Worm (Caenorhabditis elegans) whole organism, early embryonic: Measurements from ENCODE around the gene F10E9.12.

Experiments
- F13C5.2 ChIP-seq: sonication (generic microtip); optimal IDR thresholded peaks from 2 replicates; lab custom pipeline; 2017; ENCODE audit warnings: mild to moderate bottlenecking, missing genetic modification characterization, inconsistent platforms, missing compliant biosample characterization
- ama-1 ChIP-seq: fragments of 150-350 bp; optimal IDR thresholded peaks from 2 replicates; lab custom pipeline; 2014
- hnd-1 ChIP-seq: sonication (generic microtip); optimal IDR thresholded peaks from 2 replicates; lab custom pipeline; 2016; ENCODE audit warnings: missing genetic modification characterization, missing compliant biosample characterization
- tbx-37 ChIP-seq: fragments of 200-800 bp; sonication (Bioruptor generic); conservative IDR thresholded peaks from 2 replicates; pipeline ENCODE4 v1.3.6; 2022; ENCODE audit warnings: missing genetic modification reagents, missing genetic modification characterization, missing compliant biosample characterization
- tra-4 ChIP-seq: sonication (generic microtip); optimal IDR thresholded peaks from 2 replicates; lab custom pipeline; 2017; ENCODE audit warnings: missing genetic modification characterization, missing compliant biosample characterization

- TF ChIP-seq tbx-37 (GFP tag; lab: Robert Waterston, UW) (no peak), F13C5.2 (no peak), tra-4 (no peak), ama-1 (lab: Kevin White, UChicago) (no peak), hnd-1 (tag; lab: Kevin White, UChicago) (no peak)
These were observed 25.2 kb upstream of the F10E9.12 start for ce11 chrIII:8299078-8299587.
